Worm (Caenorhabditis elegans): ENCODE data around the gene dpy-31.
A peak's percentile ranks its signal among the peaks of the same experiment; 100 is the strongest.

Gene dpy-31

DNA sequence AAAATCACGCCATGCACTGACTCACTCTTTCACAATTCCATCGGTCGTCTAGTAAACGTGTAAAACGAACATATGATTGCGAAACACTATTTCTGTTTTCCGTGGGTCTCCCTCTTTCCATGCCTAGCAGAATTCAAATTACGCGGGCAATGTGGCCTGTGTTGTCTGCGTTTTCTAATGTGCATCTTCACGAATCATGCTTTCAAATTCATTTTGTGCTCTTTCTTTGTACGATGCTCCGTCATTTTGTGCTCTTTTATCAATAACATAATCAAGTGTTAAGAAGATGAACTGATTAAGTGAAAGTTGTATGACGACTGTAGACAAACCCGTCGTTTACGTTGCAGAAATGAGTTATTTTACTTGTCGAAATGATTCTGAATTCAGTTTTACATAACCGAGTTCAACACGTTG is 36.2 kb upstream of the dpy-31 start (continued):
- no peak for TF ChIP-seq tbx-9 (tag; optimal IDR thresholded peaks at IDR 0.05; ENCODE audit: borderline replicate concordance)
- TF ChIP-seq Y53F4B.3 (GFP tag; IDR thresholded peaks at IDR 0.05): no peak
- no peak for TF ChIP-seq mes-4 (tag; optimal IDR thresholded peaks at IDR 0.05)
- no peak for TF ChIP-seq F39B2.1 (GFP tag; IDR thresholded peaks at IDR 0.05)
- TF ChIP-seq ZK185.1 (tag; optimal IDR thresholded peaks at IDR 0.05; ENCODE audit: poor library complexity, severe bottlenecking): no peak
- no peak for TF ChIP-seq B0019.2 (GFP tag; conservative IDR thresholded peaks at IDR 0.05)
- TF ChIP-seq madf-10 (tag; optimal IDR thresholded peaks at IDR 0.05): no peak
- TF ChIP-seq nhr-80 (tag; optimal IDR thresholded peaks at IDR 0.05): peak; percentile 98
- TF ChIP-seq ztf-6 (GFP tag; IDR thresholded peaks at IDR 0.05): no peak
- TF ChIP-seq ztf-3 (GFP tag; optimal IDR thresholded peaks at IDR 0.05): no peak
- no peak for TF ChIP-seq Y56A3A.18 (GFP tag; IDR thresholded peaks at IDR 0.05)
- no peak for TF ChIP-seq F49E8.2 (tag; optimal IDR thresholded peaks at IDR 0.05; ENCODE audit: insufficient read depth)
- TF ChIP-seq F37B4.10 (GFP tag; IDR thresholded peaks at IDR 0.05): no peak
- TF ChIP-seq ets-4 (GFP tag; optimal IDR thresholded peaks at IDR 0.05): peak; percentile 87
- no peak for TF ChIP-seq lsl-1 (GFP tag; optimal IDR thresholded peaks at IDR 0.05)
- no peak for TF ChIP-seq nfya-1 (tag; optimal IDR thresholded peaks at IDR 0.05; ENCODE audit: borderline replicate concordance, insufficient read depth)
- TF ChIP-seq snpc-3.4 (tag; optimal IDR thresholded peaks at IDR 0.05): no peak
- no peak for TF ChIP-seq sptf-2 (GFP tag; optimal IDR thresholded peaks at IDR 0.05)
- TF ChIP-seq lag-1 (GFP tag; IDR thresholded peaks at IDR 0.05): no peak
- TF ChIP-seq K12H6.12 (tag; optimal IDR thresholded peaks at IDR 0.05): peak; percentile 27
- peak; percentile 1 for TF ChIP-seq nhr-90 (tag; optimal IDR thresholded peaks at IDR 0.05)
- TF ChIP-seq attf-3 (GFP tag; conservative IDR thresholded peaks at IDR 0.05): no peak
- no peak for TF ChIP-seq ceh-27 (GFP tag; optimal IDR thresholded peaks at IDR 0.05)
- peak; percentile 42 for TF ChIP-seq atf-7 (tag; optimal IDR thresholded peaks at IDR 0.05)
- TF ChIP-seq lin-35 (GFP tag; optimal IDR thresholded peaks at IDR 0.05): peak in 1 of 3 experiments; percentile 54
- no peak for TF ChIP-seq cebp-2 (GFP tag; IDR thresholded peaks at IDR 0.05)
- peak; percentile 1 for TF ChIP-seq efl-1 (GFP tag; optimal IDR thresholded peaks at IDR 0.05)
- no peak for TF ChIP-seq egrh-3 (GFP tag; IDR thresholded peaks at IDR 0.05)
- no peak for TF ChIP-seq B0261.1 (tag; optimal IDR thresholded peaks at IDR 0.05)
- TF ChIP-seq attf-5 (GFP tag; optimal IDR thresholded peaks at IDR 0.05): peak; percentile 92
- TF ChIP-seq fkh-3 (tag; optimal IDR thresholded peaks at IDR 0.05): no peak
- TF ChIP-seq Y67H2A.10 (GFP tag; conservative IDR thresholded peaks at IDR 0.05): no peak
- no peak for TF ChIP-seq rec-8 (tag; optimal IDR thresholded peaks at IDR 0.05)
- no peak for TF ChIP-seq C17E4.6 (GFP tag; IDR thresholded peaks at IDR 0.05)
- no peak for TF ChIP-seq ztf-28 (GFP tag; IDR thresholded peaks at IDR 0.05)
- peak; percentile 97 for TF ChIP-seq cebp-1 (GFP tag; IDR thresholded peaks at IDR 0.05)
- TF ChIP-seq cebp-1 (tag; optimal IDR thresholded peaks at IDR 0.05): peak; percentile 99
- no peak for TF ChIP-seq madf-3 (GFP tag; IDR thresholded peaks at IDR 0.05)
- no peak for TF ChIP-seq rpc-1 (optimal IDR thresholded peaks at IDR 0.05)
- TF ChIP-seq rpc-1 (tag; optimal IDR thresholded peaks at IDR 0.05): no peak
- TF ChIP-seq mcd-1 (GFP tag; IDR thresholded peaks at IDR 0.05): no peak
- no peak for TF ChIP-seq pbrm-1 (GFP tag; IDR thresholded peaks at IDR 0.05)
- TF ChIP-seq F22D6.2 (tag; optimal IDR thresholded peaks at IDR 0.05): no peak
- TF ChIP-seq hmg-20 (GFP tag; IDR thresholded peaks at IDR 0.05): no peak
- TF ChIP-seq F33H1.4 (GFP tag; IDR thresholded peaks at IDR 0.05): no peak
- TF ChIP-seq aptf-2 (GFP tag; conservative IDR thresholded peaks at IDR 0.05): no peak
- no peak for TF ChIP-seq nhr-120 (GFP tag; IDR thresholded peaks at IDR 0.05)
- no peak for TF ChIP-seq lir-1 (GFP tag; conservative IDR thresholded peaks at IDR 0.05)
- no peak for TF ChIP-seq F57C9.4 (tag; optimal IDR thresholded peaks at IDR 0.05)
- peak; percentile 73 for TF ChIP-seq pha-4 (tag; optimal IDR thresholded peaks at IDR 0.05)
